Fruit fly (Drosophila melanogaster) whole organism, embryonic: ENCODE data around the gene Ppi1.

Experiments used
- Aef1 ChIP-seq: fragments of 200-800 bp; sonication (Bioruptor generic); IDR thresholded peaks from 3 replicates; pipeline ENCODE4 v1.3.6; 2022; ENCODE audit warnings: missing biosample characterization, missing genetic modification characterization
- Antp ChIP-seq: fragments of 200-800 bp; sonication (Bioruptor generic); optimal IDR thresholded peaks from 3 replicates; lab custom pipeline; 2016; ENCODE audit warnings: missing biosample characterization, missing genetic modification characterization
- CG10209 ChIP-seq: fragments of 200-800 bp; sonication (Bioruptor generic); optimal IDR thresholded peaks from 3 replicates; lab custom pipeline; 2017; ENCODE audit warnings: missing biosample characterization, mild to moderate bottlenecking, missing genetic modification characterization, missing genetic modification reagents
- CG1024 ChIP-seq: fragments of 200-800 bp; sonication (Bioruptor generic); IDR thresholded peaks from 2 replicates; pipeline ENCODE4 v1.3.6; 2022; ENCODE audit warnings: missing biosample characterization, missing genetic modification characterization
- CG11723 ChIP-seq: fragments of 200-800 bp; sonication (Bioruptor generic); optimal IDR thresholded peaks from 2 replicates; lab custom pipeline; 2017; ENCODE audit warnings: missing biosample characterization, mild to moderate bottlenecking, missing genetic modification characterization
- CG12155 ChIP-seq: fragments of 200-800 bp; sonication (Bioruptor generic); optimal IDR thresholded peaks from 3 replicates; lab custom pipeline; 2016; ENCODE audit warnings: missing biosample characterization, missing genetic modification characterization
- CG12236 ChIP-seq: fragments of 200-800 bp; sonication (Bioruptor generic); optimal IDR thresholded peaks from 2 replicates; lab custom pipeline; 2016; ENCODE audit warnings: missing biosample characterization, missing genetic modification characterization
- CG13424 ChIP-seq: fragments of 200-800 bp; sonication (Bioruptor generic); optimal IDR thresholded peaks from 2 replicates; lab custom pipeline; 2019; ENCODE audit warnings: missing biosample characterization, mild to moderate bottlenecking, missing genetic modification characterization, moderate library complexity
- CG14441 ChIP-seq: fragments of 200-800 bp; sonication (Bioruptor generic); IDR thresholded peaks from 2 replicates; pipeline ENCODE4 v1.3.6; 2022; ENCODE audit warnings: missing biosample characterization, missing genetic modification characterization
- CG15514 ChIP-seq: fragments of 200-800 bp; sonication (Bioruptor generic); optimal IDR thresholded peaks from 3 replicates; lab custom pipeline; 2017; ENCODE audit warnings: missing biosample characterization, missing genetic modification characterization, mild to moderate bottlenecking, moderate library complexity, missing genetic modification reagents
- CG15601 ChIP-seq: fragments of 200-800 bp; sonication (Bioruptor generic); optimal IDR thresholded peaks from 3 replicates; lab custom pipeline; 2019; ENCODE audit warnings: missing biosample characterization, mild to moderate bottlenecking, missing genetic modification characterization, moderate library complexity
- CG15696 ChIP-seq: fragments of 200-800 bp; sonication (Bioruptor generic); optimal IDR thresholded peaks from 2 replicates; lab custom pipeline; 2019; ENCODE audit warnings: missing biosample characterization, mild to moderate bottlenecking, missing genetic modification characterization, moderate library complexity
- CG32767 ChIP-seq: fragments of 200-800 bp; sonication (Bioruptor generic); IDR thresholded peaks from 2 replicates; pipeline ENCODE4 v1.3.6; 2022; ENCODE audit warnings: missing biosample characterization, missing genetic modification characterization
- CG33213 ChIP-seq: fragments of 200-800 bp; sonication (Bioruptor generic); optimal IDR thresholded peaks from 3 replicates; lab custom pipeline; 2016; ENCODE audit warnings: missing biosample characterization, missing genetic modification characterization
- CG3847 ChIP-seq: fragments of 200-800 bp; sonication (Bioruptor generic); IDR thresholded peaks from 2 replicates; pipeline ENCODE4 v1.3.6; 2022; ENCODE audit warnings: missing biosample characterization, missing genetic modification characterization
- CG3995 ChIP-seq: fragments of 200-800 bp; sonication (Bioruptor generic); optimal IDR thresholded peaks from 3 replicates; lab custom pipeline; 2016; ENCODE audit warnings: missing biosample characterization, missing genetic modification characterization
- CG4617 ChIP-seq: fragments of 200-800 bp; sonication (Bioruptor generic); optimal IDR thresholded peaks from 3 replicates; lab custom pipeline; 2016; ENCODE audit warnings: missing biosample characterization, missing genetic modification characterization, borderline replicate concordance
- CG4730 ChIP-seq: fragments of 200-800 bp; sonication (Bioruptor generic); IDR thresholded peaks from 2 replicates; pipeline ENCODE4 v1.3.6; 2022; ENCODE audit warnings: missing biosample characterization, missing genetic modification characterization
- CG8089 ChIP-seq: fragments of 200-800 bp; sonication (Bioruptor generic); optimal IDR thresholded peaks from 3 replicates; lab custom pipeline; 2016; ENCODE audit warnings: missing biosample characterization, missing genetic modification characterization
- CG8765 ChIP-seq: fragments of 200-800 bp; sonication (Bioruptor generic); IDR thresholded peaks from 2 replicates; pipeline ENCODE4 v1.3.6; 2022; ENCODE audit warnings: missing biosample characterization, missing genetic modification characterization
- CG8924 ChIP-seq: fragments of 200-800 bp; optimal IDR thresholded peaks from 3 replicates; lab custom pipeline; 2019; ENCODE audit warnings: missing biosample characterization, mild to moderate bottlenecking, missing genetic modification characterization, moderate library complexity
- Dip3 ChIP-seq: fragments of 200-800 bp; sonication (Bioruptor generic); optimal IDR thresholded peaks from 3 replicates; lab custom pipeline; 2016; ENCODE audit warnings: missing biosample characterization, missing genetic modification characterization
- Doc3 ChIP-seq: fragments of 200-800 bp; sonication (Bioruptor generic); IDR thresholded peaks from 3 replicates; pipeline ENCODE4 v1.3.6; 2022; ENCODE audit warnings: missing biosample characterization, missing genetic modification characterization; ENCODE audit not compliant: partially characterized antibody
- E2f1 ChIP-seq: fragments of 200-800 bp; sonication (Bioruptor generic); IDR thresholded peaks from 2 replicates; pipeline ENCODE4 v1.3.6; 2022; ENCODE audit warnings: missing biosample characterization, missing genetic modification characterization
- ERR ChIP-seq: fragments of 200-800 bp; sonication (Bioruptor generic); optimal IDR thresholded peaks from 2 replicates; lab custom pipeline; 2016; ENCODE audit warnings: missing biosample characterization, missing genetic modification characterization
- Ets65A ChIP-seq: fragments of 200-800 bp; sonication (Bioruptor generic); peaks from one replicate; lab custom pipeline; 2016; ENCODE audit warnings: missing biosample characterization, missing genetic modification characterization
- Ets97D ChIP-seq: fragments of 200-800 bp; sonication (Bioruptor generic); optimal IDR thresholded peaks from 3 replicates; lab custom pipeline; 2016; ENCODE audit warnings: missing biosample characterization, missing genetic modification characterization
- Hr3 ChIP-seq: fragments of 200-800 bp; sonication (Bioruptor generic); optimal IDR thresholded peaks from 3 replicates; lab custom pipeline; 2016; ENCODE audit warnings: missing biosample characterization, missing genetic modification characterization
- Hr78 ChIP-seq, 2 experiments: fragments of 200-800 bp in 1 of 2; fragments of >200 bp in 1 of 2; sonication (Bioruptor generic) in 1 of 2; optimal IDR thresholded peaks; 2 replicates each; lab custom pipeline; 2017 to 2019; ENCODE audit warnings: missing biosample characterization in 2 of 2, missing genetic modification characterization in 2 of 2, mild to moderate bottlenecking in 1 of 2, moderate library complexity in 1 of 2
- Hsf ChIP-seq: fragments of 200-800 bp; sonication (Bioruptor generic); optimal IDR thresholded peaks from 3 replicates; lab custom pipeline; 2016; ENCODE audit warnings: missing biosample characterization, missing genetic modification characterization
- Poxn ChIP-seq: fragments of 200-800 bp; sonication (Bioruptor generic); IDR thresholded peaks from 2 replicates; pipeline ENCODE4 v1.3.6; 2022; ENCODE audit warnings: missing biosample characterization, missing genetic modification characterization
- Ptx1 ChIP-seq: fragments of 200-800 bp; sonication (Bioruptor generic); IDR thresholded peaks from 2 replicates; pipeline ENCODE4 v1.3.6; 2022; ENCODE audit warnings: missing biosample characterization, missing genetic modification characterization
- TFAM ChIP-seq: fragments of 200-800 bp; sonication (Bioruptor generic); optimal IDR thresholded peaks from 2 replicates; lab custom pipeline; 2017; ENCODE audit warnings: missing biosample characterization, missing genetic modification characterization, inconsistent platforms
- Trl ChIP-seq, 3 experiments: fragments of >200 bp in 2 of 3; fragments of 200-800 bp in 1 of 3; sonication (Bioruptor generic) in 1 of 3; optimal IDR thresholded peaks; 2 replicates in 1 of 3; 3 replicates in 2 of 3; lab custom pipeline; 2016 to 2017; ENCODE audit warnings: missing biosample characterization in 1 of 3, missing genetic modification characterization in 1 of 3
- Vsx1 ChIP-seq: fragments of 200-800 bp; sonication (Bioruptor generic); optimal IDR thresholded peaks from 2 replicates; lab custom pipeline; 2017; ENCODE audit warnings: missing biosample characterization, mild to moderate bottlenecking, missing genetic modification characterization, missing genetic modification reagents
- ash1 ChIP-seq: fragments of 200-800 bp; sonication (Bioruptor generic); optimal IDR thresholded peaks from 2 replicates; lab custom pipeline; 2018; ENCODE audit warnings: missing biosample characterization, mild to moderate bottlenecking, missing genetic modification characterization
- br ChIP-seq: fragments of >200 bp; optimal IDR thresholded peaks from 2 replicates; lab custom pipeline; 2017
- chm ChIP-seq: fragments of 200-800 bp; sonication (Bioruptor generic); IDR thresholded peaks from 2 replicates; pipeline ENCODE4 v1.3.6; 2022; ENCODE audit warnings: missing biosample characterization, missing genetic modification characterization
- crol ChIP-seq: fragments of 200-800 bp; sonication (Bioruptor generic); IDR thresholded peaks from 2 replicates; pipeline ENCODE4 v1.3.6; 2022; ENCODE audit warnings: missing biosample characterization, missing genetic modification characterization
- danr ChIP-seq: fragments of 200-800 bp; sonication (Bioruptor generic); IDR thresholded peaks from 2 replicates; pipeline ENCODE4 v1.3.6; 2022; ENCODE audit warnings: missing biosample characterization, missing genetic modification characterization
- fd3F ChIP-seq: fragments of 200-800 bp; sonication (Bioruptor generic); optimal IDR thresholded peaks from 2 replicates; lab custom pipeline; 2018; ENCODE audit warnings: missing biosample characterization, mild to moderate bottlenecking, missing genetic modification characterization, moderate library complexity
- gsb ChIP-seq: fragments of 200-800 bp; sonication (Bioruptor generic); IDR thresholded peaks from 2 replicates; pipeline ENCODE4 v1.3.6; 2022; ENCODE audit warnings: missing biosample characterization, missing genetic modification characterization
- ham ChIP-seq: fragments of 200-800 bp; sonication (Bioruptor generic); IDR thresholded peaks from 2 replicates; pipeline ENCODE4 v1.3.6; 2022; ENCODE audit warnings: missing biosample characterization, missing genetic modification characterization
- insv ChIP-seq, 2 experiments: fragments of 200-800 bp; sonication (Bioruptor generic); optimal IDR thresholded peaks; 3 replicates each; lab custom pipeline; 2016 to 2018; ENCODE audit warnings: missing biosample characterization in 2 of 2, missing genetic modification characterization in 2 of 2
- jumu ChIP-seq: fragments of 200-800 bp; sonication (Bioruptor generic); optimal IDR thresholded peaks from 3 replicates; lab custom pipeline; 2016; ENCODE audit warnings: missing biosample characterization, missing genetic modification characterization
- kah ChIP-seq: fragments of 200-800 bp; sonication (Bioruptor generic); optimal IDR thresholded peaks from 2 replicates; lab custom pipeline; 2018; ENCODE audit warnings: missing biosample characterization, mild to moderate bottlenecking, missing genetic modification characterization
- luna ChIP-seq: fragments of 200-800 bp; sonication (Bioruptor generic); optimal IDR thresholded peaks from 2 replicates; lab custom pipeline; 2016; ENCODE audit warnings: missing biosample characterization, missing genetic modification characterization
- rib ChIP-seq: fragments of 200-800 bp; sonication (Bioruptor generic); IDR thresholded peaks from 2 replicates; pipeline ENCODE4 v1.3.6; 2022; ENCODE audit warnings: missing biosample characterization, missing genetic modification characterization
- shn ChIP-seq: fragments of 200-800 bp; sonication (Bioruptor generic); optimal IDR thresholded peaks from 3 replicates; lab custom pipeline; 2016; ENCODE audit warnings: missing biosample characterization, missing genetic modification characterization
- so ChIP-seq: fragments of 200-800 bp; sonication (Bioruptor generic); IDR thresholded peaks from 3 replicates; pipeline ENCODE4 v1.3.6; 2022; ENCODE audit warnings: missing biosample characterization, missing genetic modification characterization
- usp ChIP-seq: fragments of >200 bp; optimal IDR thresholded peaks from 2 replicates; lab custom pipeline; 2017; ENCODE audit warnings: missing biosample characterization, missing genetic modification characterization
- zfh1 ChIP-seq: fragments of 200-800 bp; sonication (Bioruptor generic); IDR thresholded peaks from 3 replicates; pipeline ENCODE4 v1.3.6; 2022; ENCODE audit warnings: missing biosample characterization, missing genetic modification characterization

Gene Ppi1

dm6 chr3R:30092700-30093044 lies 36.2 kb downstream of the Ppi1 start (continued):
- TF ChIP-seq CG3847 (peak; percentile 87), rib (GFP tag; lab: Robert Waterston, UW) (peak; percentile 58), br (no peak), CG15696 (tag; lab: Kevin White, UChicago) (peak; percentile 39), fd3F (peak; percentile 83), Doc3 (GFP tag; lab: Robert Waterston, UW) (no peak), Ets65A (GFP tag; lab: Kevin White, UChicago) (peak; percentile 97), CG33213 (GFP tag; lab: Kevin White, UChicago) (peak; percentile 81), gsb (GFP tag; lab: Robert Waterston, UW) (peak; percentile 80), Poxn (GFP tag; lab: Robert Waterston, UW) (peak; percentile 78), CG3995 (GFP tag; lab: Kevin White, UChicago) (no peak), zfh1 (GFP tag; lab: Robert Waterston, UW) (peak; percentile 83), E2f1 (GFP tag; lab: Robert Waterston, UW) (peak; percentile 88), CG11723 (GFP tag; lab: Kevin White, UChicago) (peak; percentile 2), shn (GFP tag; lab: Kevin White, UChicago) (peak; percentile 67), ERR (GFP tag; lab: Kevin White, UChicago) (peak; percentile 84), crol (GFP tag; lab: Robert Waterston, UW) (no peak; the same call in 1 of the 2 replicates), chm (peak; percentile 87), CG8924 (tag; lab: Kevin White, UChicago) (peak; percentile 85), usp (GFP tag; lab: Kevin White, UChicago) (no peak), CG12155 (peak; percentile 83), CG8765 (GFP tag; lab: Robert Waterston, UW) (0 out of 2 replicates have a peak, but pooled peaks have one; percentile 58), ash1 (GFP tag; lab: Kevin White, UChicago) (no peak), Ets97D (peak; percentile 57), CG32767 (GFP tag; lab: Robert Waterston, UW) (peak; percentile 81), CG8089 (peak; percentile 66), Hr3 (GFP tag; lab: Kevin White, UChicago) (peak; percentile 74), Trl (optimal IDR thresholded peaks at IDR 0.05; lab: Kevin White, UChicago) (no peak), Trl (GFP tag; optimal IDR thresholded peaks at IDR 0.05; lab: Kevin White, UChicago) (peak; percentile 86), Hsf (GFP tag; lab: Kevin White, UChicago) (peak; percentile 88), CG4730 (peak; percentile 75), luna (GFP tag; lab: Kevin White, UChicago) (peak; percentile 72), CG4617 (GFP tag; lab: Kevin White, UChicago) (peak; percentile 48), kah (GFP tag; lab: Kevin White, UChicago) (peak; percentile 54), CG15514 (peak; percentile 68), insv (GFP tag; optimal IDR thresholded peaks at IDR 0.05; lab: Kevin White, UChicago) (no peak), Dip3 (peak; percentile 83), Ptx1 (peak; percentile 92), jumu (peak; percentile 83), CG15601 (tag; lab: Kevin White, UChicago) (peak; percentile 58), Antp (peak; percentile 86), CG1024 (GFP tag; lab: Robert Waterston, UW) (peak; percentile 77), CG12236 (GFP tag; lab: Kevin White, UChicago) (peak; percentile 73), Vsx1 (GFP tag; lab: Kevin White, UChicago) (peak; percentile 54), Aef1 (GFP tag; lab: Robert Waterston, UW) (peak; percentile 75), danr (GFP tag; lab: Robert Waterston, UW) (peak; percentile 56), CG10209 (GFP tag; lab: Kevin White, UChicago) (peak; percentile 80), Hr78 (GFP tag; optimal IDR thresholded peaks at IDR 0.05; lab: Kevin White, UChicago) (peak in 1 of 2 experiments; percentile 45), CG14441 (GFP tag; lab: Robert Waterston, UW) (peak; percentile 85), so (GFP tag; lab: Robert Waterston, UW) (peak; percentile 88), ham (GFP tag; lab: Robert Waterston, UW) (peak; percentile 80; the same call in 1 of the 2 replicates), CG13424 (tag; lab: Kevin White, UChicago) (peak; percentile 83), TFAM (GFP tag; lab: Kevin White, UChicago) (peak; percentile 9)
